Worm (Caenorhabditis elegans): ENCODE results near the gene C04G2.5.

- no peak for TF ChIP-seq egl-27 (tag; optimal IDR thresholded peaks at IDR 0.05)
- TF ChIP-seq zag-1 (tag; optimal IDR thresholded peaks at IDR 0.05): no peak
- no peak for TF ChIP-seq elt-3 (tag; optimal IDR thresholded peaks at IDR 0.05)
- no peak for TF ChIP-seq lin-35 (GFP tag; optimal IDR thresholded peaks at IDR 0.05)
- TF ChIP-seq lin-13 (GFP tag; optimal IDR thresholded peaks at IDR 0.05): no peak
- no peak for TF ChIP-seq ztf-11 (tag; optimal IDR thresholded peaks at IDR 0.05)
- TF ChIP-seq unc-62 (GFP tag; optimal IDR thresholded peaks at IDR 0.05): no peak
- TF ChIP-seq ces-1 (GFP tag; optimal IDR thresholded peaks at IDR 0.05): no peak
- TF ChIP-seq unc-130 (tag; optimal IDR thresholded peaks at IDR 0.05): no peak
- TF ChIP-seq skn-1 (tag; optimal IDR thresholded peaks at IDR 0.05): no peak
- no peak for TF ChIP-seq swsn-7 (tag; optimal IDR thresholded peaks at IDR 0.05)
Observed at ce11 chrIV:10063941-10064340, 31.1 kb downstream of the C04G2.5 start.
